Fruit fly (Drosophila melanogaster) whole organism, wandering third instar larva: ENCODE results near the gene CG31999.

Source experiments
- Abd-B ChIP-seq: fragments of >200 bp; optimal IDR thresholded peaks from 2 replicates; lab custom pipeline; 2017; ENCODE audit warnings: missing biosample characterization, missing genetic modification characterization
- Dfd ChIP-seq: fragments of >200 bp; optimal IDR thresholded peaks from 2 replicates; lab custom pipeline; 2017; ENCODE audit warnings: missing biosample characterization, missing genetic modification characterization
- Hr78 ChIP-seq: fragments of >200 bp; optimal IDR thresholded peaks from 2 replicates; lab custom pipeline; 2017; ENCODE audit warnings: missing biosample characterization, missing genetic modification characterization
- Hr83 ChIP-seq: fragments of 200-300 bp; sonication (Bioruptor generic); optimal IDR thresholded peaks from 2 replicates; lab custom pipeline; 2016; ENCODE audit warnings: missing biosample characterization, mild to moderate bottlenecking, missing genetic modification characterization, moderate library complexity; ENCODE audit not compliant: poor library complexity, severe bottlenecking
- Mio ChIP-seq: sonication (Bioruptor generic); optimal IDR thresholded peaks from 2 replicates; lab custom pipeline; 2016; ENCODE audit warnings: missing biosample characterization, missing genetic modification characterization
- Myc ChIP-seq: fragments of >200 bp; optimal IDR thresholded peaks from 2 replicates; lab custom pipeline; 2017
- dmrt93B ChIP-seq: fragments of 200-800 bp; sonication (Bioruptor generic); optimal IDR thresholded peaks from 2 replicates; lab custom pipeline; 2018; ENCODE audit warnings: missing biosample characterization, mild to moderate bottlenecking, missing genetic modification characterization
- foxo ChIP-seq, 2 experiments: fragments of 200-800 bp; sonication (Bioruptor generic); optimal IDR thresholded peaks; 2 replicates in 1 of 2; 3 replicates in 1 of 2; lab custom pipeline; 2016 to 2017; ENCODE audit warnings: missing biosample characterization in 2 of 2, missing genetic modification characterization in 2 of 2
- h ChIP-seq: fragments of 200-800 bp; sonication (Bioruptor generic); optimal IDR thresholded peaks from 3 replicates; lab custom pipeline; 2016; ENCODE audit warnings: missing biosample characterization, mild to moderate bottlenecking, missing genetic modification characterization
- pan ChIP-seq: fragments of >200 bp; optimal IDR thresholded peaks from 2 replicates; lab custom pipeline; 2017
- sv ChIP-seq: fragments of 200-800 bp; sonication (Bioruptor generic); optimal IDR thresholded peaks from 3 replicates; lab custom pipeline; 2016; ENCODE audit warnings: missing biosample characterization, missing genetic modification characterization
- usp ChIP-seq: fragments of >200 bp; optimal IDR thresholded peaks from 2 replicates; lab custom pipeline; 2017; ENCODE audit warnings: missing biosample characterization, missing genetic modification characterization

DNA sequence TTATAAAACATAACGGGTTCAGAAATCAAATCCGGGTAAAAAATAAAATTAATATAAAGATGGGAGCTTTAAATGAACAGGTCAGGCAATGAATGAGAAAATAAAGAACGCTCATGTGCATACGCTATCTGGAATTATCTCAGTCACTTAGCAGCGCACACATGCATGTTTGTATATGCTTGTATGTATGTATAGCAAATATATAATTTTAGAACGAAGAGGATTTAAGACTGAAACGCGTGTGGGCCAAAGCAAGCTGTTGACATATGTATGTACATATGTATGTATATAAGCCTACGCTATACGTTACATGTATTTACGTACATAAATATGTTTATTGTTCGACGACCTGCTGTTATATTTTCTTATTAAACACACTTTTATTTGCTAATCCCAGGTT is 1.7 kb downstream of the CG31999 start:
- TF ChIP-seq Hr83 (GFP tag; lab: Kevin White, UChicago) (no peak), Hr78 (GFP tag; lab: Kevin White, UChicago) (no peak), Abd-B (GFP tag; lab: Kevin White, UChicago) (no peak), usp (GFP tag; lab: Kevin White, UChicago) (no peak), Myc (lab: Kevin White, UChicago) (no peak), sv (GFP tag; lab: Kevin White, UChicago) (no peak), dmrt93B (GFP tag; lab: Kevin White, UChicago) (no peak), h (GFP tag; lab: Kevin White, UChicago) (no peak), Dfd (GFP tag; lab: Kevin White, UChicago) (no peak), foxo (GFP tag; optimal IDR thresholded peaks at IDR 0.05; lab: Kevin White, UChicago) (no peak), pan (lab: Kevin White, UChicago) (no peak), Mio (GFP tag; lab: Kevin White, UChicago) (no peak)
